Worm (Caenorhabditis elegans) whole organism, midembryonic: ENCODE data around the gene T07H8.11.

ENCODE experiments used
- flt-1 ChIP-seq: fragments of 200-800 bp; sonication (Bioruptor generic); IDR thresholded peaks from 2 replicates; pipeline ENCODE4 v1.3.6; 2022; ENCODE audit warnings: missing genetic modification characterization, missing compliant biosample characterization
- klf-2 ChIP-seq: fragments of 200-800 bp; sonication (Bioruptor generic); conservative IDR thresholded peaks from 2 replicates; pipeline ENCODE4 v1.3.6; 2022; ENCODE audit warnings: missing genetic modification reagents, missing genetic modification characterization, missing compliant biosample characterization
- ztf-29 ChIP-seq: fragments of 200-800 bp; sonication (Bioruptor generic); IDR thresholded peaks from 2 replicates; pipeline ENCODE4 v1.3.6; 2022; ENCODE audit warnings: missing genetic modification reagents, missing genetic modification characterization, missing compliant biosample characterization

The T07H8.11 gene

DNA sequence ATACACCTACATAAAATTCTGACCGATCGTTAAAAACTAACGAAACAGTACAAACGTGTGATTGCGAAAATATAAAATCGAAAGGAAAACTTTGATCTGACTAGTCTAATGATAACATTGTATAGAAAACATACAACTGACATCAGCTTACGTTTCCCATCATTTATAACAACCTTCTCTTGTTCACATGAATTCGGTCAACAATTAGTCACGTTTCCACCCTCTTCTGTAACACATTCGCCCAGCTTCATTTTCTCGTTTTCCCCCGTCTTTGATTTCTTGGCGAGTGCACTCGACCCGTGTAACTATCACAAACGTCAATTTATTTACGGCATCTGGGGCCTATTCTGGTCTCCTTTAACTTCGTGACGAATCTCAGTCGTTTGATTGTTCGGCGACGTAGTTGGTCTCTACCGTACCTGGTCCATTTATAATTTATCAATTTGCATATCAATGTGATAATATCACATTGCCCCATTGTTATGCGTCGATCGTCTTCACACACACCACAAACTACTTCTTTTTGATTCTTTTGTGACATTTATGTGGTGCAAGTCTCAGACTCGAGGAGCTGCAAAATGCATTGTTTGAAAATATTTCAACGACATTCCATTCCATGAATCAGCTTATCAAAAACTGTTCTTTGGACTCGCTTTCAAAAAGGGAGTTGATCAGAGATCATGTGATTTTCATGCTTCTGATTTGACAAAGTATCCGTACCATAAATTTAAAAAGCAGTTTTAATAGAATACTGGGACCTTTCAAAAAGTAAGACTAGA lies 50.2 kb downstream of the T07H8.11 start:
- TF ChIP-seq ztf-29 (GFP tag; lab: Robert Waterston, UW) (no peak), flt-1 (GFP tag; lab: Robert Waterston, UW) (no peak), klf-2 (GFP tag; lab: Robert Waterston, UW) (no peak)
